Worm (Caenorhabditis elegans): ENCODE results near the gene srx-96.

Gene srx-96

DNA sequence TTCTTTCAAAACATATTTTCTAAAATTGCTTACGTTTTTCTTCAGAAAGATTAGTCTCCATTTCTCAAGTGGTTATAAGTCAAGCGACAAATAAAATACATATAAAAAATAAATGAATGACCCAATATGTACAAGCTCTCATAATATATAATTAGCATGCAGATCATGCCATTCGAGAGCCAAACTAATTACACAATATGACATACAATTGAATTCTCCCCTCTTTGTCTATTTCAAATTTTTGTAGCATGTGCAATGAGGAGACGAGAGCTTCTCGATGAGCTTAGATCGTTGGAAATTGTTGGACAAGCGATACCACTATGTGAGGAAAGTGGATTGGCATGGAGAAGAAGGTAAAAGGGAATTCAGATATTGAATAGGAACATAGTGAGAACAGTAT lies 3.9 kb upstream of the srx-96 start, which contains the start of gene hlh-34:
hlh-34 (minus strand) TSS at position 101 of the 400 bp plus-strand sequence.
- TF ChIP-seq F23B12.7 (tag; optimal IDR thresholded peaks at IDR 0.05; ENCODE audit: insufficient read depth) (no peak), nfya-1 (tag; optimal IDR thresholded peaks at IDR 0.05; ENCODE audit: borderline replicate concordance, insufficient read depth) (no peak), pha-4 (tag; optimal IDR thresholded peaks at IDR 0.05) (no peak), efl-1 (GFP tag; optimal IDR thresholded peaks at IDR 0.05) (no peak), ceh-79 (tag; optimal IDR thresholded peaks at IDR 0.05) (no peak), ztf-18 (tag; optimal IDR thresholded peaks at IDR 0.05) (no peak), let-607 (tag; optimal IDR thresholded peaks at IDR 0.05) (no peak)

DNA sequence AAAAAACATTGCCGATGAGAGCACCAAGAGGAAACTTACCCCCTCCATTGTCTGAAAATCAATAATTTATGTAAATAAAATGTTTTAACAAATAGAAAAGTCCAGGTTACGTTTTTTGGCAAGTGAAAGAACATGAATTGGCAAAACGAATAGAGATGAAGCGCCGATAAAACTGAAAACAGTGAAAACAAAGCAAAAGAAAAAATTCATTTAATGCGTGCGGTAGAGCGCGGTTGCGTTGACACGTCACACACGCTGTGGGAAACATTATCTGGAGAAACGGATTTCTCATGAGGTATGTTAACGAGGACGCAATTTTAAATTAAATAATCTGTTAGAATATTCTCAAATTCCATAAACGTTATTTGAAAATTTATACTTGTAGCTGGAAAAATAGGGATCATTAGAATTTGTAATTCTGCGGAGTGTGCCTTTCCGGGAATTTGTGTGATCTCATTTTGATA lies 4.1 kb downstream of the srx-96 start, which contains the start of gene zipt-9:
zipt-9 (minus strand) TSS at position 51 of the 464 bp plus-strand sequence.
- TF ChIP-seq ama-1 (optimal IDR thresholded peaks at IDR 0.05) = no peak
- TF ChIP-seq ama-1 (GFP tag; optimal IDR thresholded peaks at IDR 0.05) = no peak
- TF ChIP-seq pha-4 (tag; optimal IDR thresholded peaks at IDR 0.05) = no peak
- TF ChIP-seq somi-1 (GFP tag; optimal IDR thresholded peaks at IDR 0.05) = peak; percentile 24
- no peak for TF ChIP-seq egl-44 (GFP tag; IDR thresholded peaks at IDR 0.05)
- no peak for TF ChIP-seq ets-4 (GFP tag; optimal IDR thresholded peaks at IDR 0.05)
- no peak for TF ChIP-seq athp-1 (tag; optimal IDR thresholded peaks at IDR 0.05)
- no peak for TF ChIP-seq lag-1 (GFP tag; IDR thresholded peaks at IDR 0.05)
- TF ChIP-seq mes-4 (tag; optimal IDR thresholded peaks at IDR 0.05) = no peak
- TF ChIP-seq rpc-1 (optimal IDR thresholded peaks at IDR 0.05) = no peak
- no peak for TF ChIP-seq rpc-1 (tag; optimal IDR thresholded peaks at IDR 0.05)
- no peak for TF ChIP-seq hsf-1 (GFP tag; IDR thresholded peaks at IDR 0.05)
- TF ChIP-seq F57C9.4 (tag; optimal IDR thresholded peaks at IDR 0.05) = no peak
- no peak for TF ChIP-seq snpc-1.3 (tag; optimal IDR thresholded peaks at IDR 0.05; ENCODE audit: insufficient read depth)
- no peak for TF ChIP-seq hrde-1 (tag; optimal IDR thresholded peaks at IDR 0.05; ENCODE audit: borderline replicate concordance)
- no peak for TF ChIP-seq mel-28 (tag; optimal IDR thresholded peaks at IDR 0.05; ENCODE audit: borderline replicate concordance)
- peak; percentile 22 for TF ChIP-seq F49E8.2 (tag; optimal IDR thresholded peaks at IDR 0.05; ENCODE audit: insufficient read depth)
- TF ChIP-seq Y53G8AR.9 (GFP tag; conservative IDR thresholded peaks at IDR 0.05) = no peak
- no peak for TF ChIP-seq nfyb-1 (GFP tag; IDR thresholded peaks at IDR 0.05)
- TF ChIP-seq T26A5.8 (tag; optimal IDR thresholded peaks at IDR 0.05) = no peak
- peak; percentile 36 for TF ChIP-seq tbp1 (GFP tag; optimal IDR thresholded peaks at IDR 0.05)
- peak; percentile 80 for TF ChIP-seq ceh-27 (GFP tag; optimal IDR thresholded peaks at IDR 0.05)
- peak; percentile 80 for TF ChIP-seq attf-5 (GFP tag; optimal IDR thresholded peaks at IDR 0.05)
- no peak for TF ChIP-seq hmg-20 (GFP tag; IDR thresholded peaks at IDR 0.05)
- TF ChIP-seq K12H6.12 (tag; optimal IDR thresholded peaks at IDR 0.05) = peak; percentile 64
- no peak for TF ChIP-seq ceh-79 (tag; optimal IDR thresholded peaks at IDR 0.05)
- no peak for TF ChIP-seq egl-18 (GFP tag; IDR thresholded peaks at IDR 0.05)
- no peak for TF ChIP-seq ztf-22 (GFP tag; optimal IDR thresholded peaks at IDR 0.05)
- TF ChIP-seq repo-1 (tag; optimal IDR thresholded peaks at IDR 0.05) = no peak
- no peak for TF ChIP-seq sdz-38 (tag; optimal IDR thresholded peaks at IDR 0.05)
- TF ChIP-seq T07F8.4 (tag; optimal IDR thresholded peaks at IDR 0.05) = no peak
- no peak for TF ChIP-seq madf-3 (GFP tag; IDR thresholded peaks at IDR 0.05)
- TF ChIP-seq ztf-28 (GFP tag; IDR thresholded peaks at IDR 0.05) = peak; percentile 66; the same call in 1 of the 2 replicates
- 0 out of 2 replicates have a peak, but pooled peaks have one; percentile 28 for TF ChIP-seq K11D2.4 (GFP tag; IDR thresholded peaks at IDR 0.05)
- no peak for TF ChIP-seq ceh-40 (GFP tag; IDR thresholded peaks at IDR 0.05)
- TF ChIP-seq D2030.7 (GFP tag; IDR thresholded peaks at IDR 0.05) = peak; percentile 47; the same call in 1 of the 2 replicates
- TF ChIP-seq C17E4.6 (GFP tag; IDR thresholded peaks at IDR 0.05) = no peak
- TF ChIP-seq madf-10 (tag; optimal IDR thresholded peaks at IDR 0.05) = peak; percentile 60
- no peak for TF ChIP-seq Y56A3A.18 (GFP tag; IDR thresholded peaks at IDR 0.05)
- peak; percentile 35 for TF ChIP-seq akir-1 (GFP tag; optimal IDR thresholded peaks at IDR 0.05)
- TF ChIP-seq snpc-3.4 (tag; optimal IDR thresholded peaks at IDR 0.05) = no peak
- no peak for TF ChIP-seq nhr-179 (tag; optimal IDR thresholded peaks at IDR 0.05)
